Fruit fly (Drosophila melanogaster): ENCODE data around the gene S1P.

S1P gene

dm6 chr3L:21636265-21636993 lies 19.3 kb upstream of the S1P start, which contains the start of gene CG32444:
Gene CG32444, plus strand, starts transcription at chr3L:21636947.
- TF ChIP-seq CG8478 (optimal IDR thresholded peaks at IDR 0.05), result no peak
- TF ChIP-seq psq (optimal IDR thresholded peaks at IDR 0.05), result no peak
- no peak for TF ChIP-seq Dll (optimal IDR thresholded peaks at IDR 0.05)
- TF ChIP-seq pan (optimal IDR thresholded peaks at IDR 0.05), result no peak
- no peak for TF ChIP-seq EcR (GFP tag; optimal IDR thresholded peaks at IDR 0.05)
- no peak for TF ChIP-seq usp (GFP tag; optimal IDR thresholded peaks at IDR 0.05)

- TF ChIP-seq Dll (optimal IDR thresholded peaks at IDR 0.05), result no peak
- no peak for TF ChIP-seq pan (optimal IDR thresholded peaks at IDR 0.05)
- TF ChIP-seq usp (GFP tag; optimal IDR thresholded peaks at IDR 0.05), result no peak
- no peak for TF ChIP-seq EcR (GFP tag; optimal IDR thresholded peaks at IDR 0.05)
- TF ChIP-seq CG8478 (optimal IDR thresholded peaks at IDR 0.05), result no peak
- no peak for TF ChIP-seq psq (optimal IDR thresholded peaks at IDR 0.05)
These were observed 18.0 kb upstream of the S1P start, which contains the start of gene ORMDL for dm6 chr3L:21635208-21635607. Gene ORMDL, plus strand, starts transcription at chr3L:21635305.

dm6 chr3L:21634152-21634689 lies 17.0 kb upstream of the S1P start, which contains the start of gene MED1:
Gene MED1, minus strand, starts transcription at chr3L:21634446.
- TF ChIP-seq Dll (optimal IDR thresholded peaks at IDR 0.05), result no peak
- TF ChIP-seq usp (GFP tag; optimal IDR thresholded peaks at IDR 0.05), result no peak
- TF ChIP-seq CG8478 (optimal IDR thresholded peaks at IDR 0.05), result no peak

- TF ChIP-seq Dll (optimal IDR thresholded peaks at IDR 0.05) (no peak), pan (optimal IDR thresholded peaks at IDR 0.05) (no peak), EcR (GFP tag; optimal IDR thresholded peaks at IDR 0.05) (no peak), CG8478 (optimal IDR thresholded peaks at IDR 0.05) (no peak), usp (GFP tag; optimal IDR thresholded peaks at IDR 0.05) (no peak), psq (optimal IDR thresholded peaks at IDR 0.05) (no peak)
These were observed 8.9 kb upstream of the S1P start for dm6 chr3L:21626036-21626614.

dm6 chr3L:21625547-21625946 lies 8.4 kb upstream of the S1P start, which contains the start of the genes CG7166 and Alg11:
Gene CG7166, minus strand, starts transcription at chr3L:21625647.
Gene Alg11, plus strand, starts transcription at chr3L:21625806.
- no peak for TF ChIP-seq Dll (optimal IDR thresholded peaks at IDR 0.05)

dm6 chr3L:21610535-21610934 lies 6.6 kb downstream of the S1P start:
- no peak for TF ChIP-seq CG8478 (optimal IDR thresholded peaks at IDR 0.05)
- no peak for TF ChIP-seq Dll (optimal IDR thresholded peaks at IDR 0.05)
- TF ChIP-seq EcR (GFP tag; optimal IDR thresholded peaks at IDR 0.05), result no peak
- TF ChIP-seq usp (GFP tag; optimal IDR thresholded peaks at IDR 0.05), result no peak
- TF ChIP-seq pan (optimal IDR thresholded peaks at IDR 0.05), result no peak
- TF ChIP-seq psq (optimal IDR thresholded peaks at IDR 0.05), result no peak

dm6 chr3L:21604265-21604664 lies 12.9 kb downstream of the S1P start:
- no peak for TF ChIP-seq CG8478 (optimal IDR thresholded peaks at IDR 0.05)
- TF ChIP-seq psq (optimal IDR thresholded peaks at IDR 0.05), result no peak

dm6 chr3L:21602275-21602674 lies 14.9 kb downstream of the S1P start:
- no peak for TF ChIP-seq usp (GFP tag; optimal IDR thresholded peaks at IDR 0.05)
- no peak for TF ChIP-seq EcR (GFP tag; optimal IDR thresholded peaks at IDR 0.05)
- no peak for TF ChIP-seq CG8478 (optimal IDR thresholded peaks at IDR 0.05)
- TF ChIP-seq Dll (optimal IDR thresholded peaks at IDR 0.05), result no peak
- no peak for TF ChIP-seq pan (optimal IDR thresholded peaks at IDR 0.05)

dm6 chr3L:21598337-21598736 lies 18.8 kb downstream of the S1P start:
- TF ChIP-seq psq (optimal IDR thresholded peaks at IDR 0.05) (no peak), usp (GFP tag; optimal IDR thresholded peaks at IDR 0.05) (no peak), Dll (optimal IDR thresholded peaks at IDR 0.05) (no peak), EcR (GFP tag; optimal IDR thresholded peaks at IDR 0.05) (no peak), CG8478 (optimal IDR thresholded peaks at IDR 0.05) (no peak), pan (optimal IDR thresholded peaks at IDR 0.05) (no peak)

- TF ChIP-seq Dll (optimal IDR thresholded peaks at IDR 0.05) (no peak), CG8478 (optimal IDR thresholded peaks at IDR 0.05) (no peak), EcR (GFP tag; optimal IDR thresholded peaks at IDR 0.05) (no peak)
These were observed 22.8 kb downstream of the S1P start for dm6 chr3L:21594408-21594807.

- TF ChIP-seq Dll (optimal IDR thresholded peaks at IDR 0.05) (no peak), pan (optimal IDR thresholded peaks at IDR 0.05) (no peak), CG8478 (optimal IDR thresholded peaks at IDR 0.05) (no peak), usp (GFP tag; optimal IDR thresholded peaks at IDR 0.05) (no peak), EcR (GFP tag; optimal IDR thresholded peaks at IDR 0.05) (no peak), psq (optimal IDR thresholded peaks at IDR 0.05) (no peak)
These were observed 25.9 kb downstream of the S1P start for dm6 chr3L:21591247-21591646.

dm6 chr3L:21586528-21586927 lies 30.6 kb downstream of the S1P start, which contains the start of gene TfAP-2:
Gene TfAP-2, plus strand, starts transcription at chr3L:21586828.
- TF ChIP-seq EcR (GFP tag; optimal IDR thresholded peaks at IDR 0.05) (no peak), usp (GFP tag; optimal IDR thresholded peaks at IDR 0.05) (no peak), pan (optimal IDR thresholded peaks at IDR 0.05) (no peak), Dll (optimal IDR thresholded peaks at IDR 0.05) (no peak), psq (optimal IDR thresholded peaks at IDR 0.05) (no peak), CG8478 (optimal IDR thresholded peaks at IDR 0.05) (no peak)

dm6 chr3L:21585397-21585796 lies 31.8 kb downstream of the S1P start:
- TF ChIP-seq pan (optimal IDR thresholded peaks at IDR 0.05) (no peak), Dll (optimal IDR thresholded peaks at IDR 0.05) (no peak), CG8478 (optimal IDR thresholded peaks at IDR 0.05) (no peak), usp (GFP tag; optimal IDR thresholded peaks at IDR 0.05) (no peak), EcR (GFP tag; optimal IDR thresholded peaks at IDR 0.05) (no peak), psq (optimal IDR thresholded peaks at IDR 0.05) (no peak)

Data from whole organism.